Worm (Caenorhabditis elegans) whole organism, L2 larva: ENCODE measurements around the gene H41C03.3.

Experiments used
- C34F6.9 ChIP-seq: fragments of 150-350 bp; optimal IDR thresholded peaks from 2 replicates; lab custom pipeline; 2014; ENCODE audit warnings: missing biosample characterization, missing genetic modification characterization
- F13H6.1 ChIP-seq: sonication (generic microtip); optimal IDR thresholded peaks from 2 replicates; lab custom pipeline; 2016; ENCODE audit warnings: missing genetic modification characterization, missing compliant biosample characterization
- aly-2 ChIP-seq: fragments of 150-350 bp; optimal IDR thresholded peaks from 2 replicates; lab custom pipeline; 2014; ENCODE audit warnings: missing biosample characterization, missing genetic modification characterization
- ama-1 ChIP-seq: fragments of 150-350 bp; optimal IDR thresholded peaks from 2 replicates; lab custom pipeline; 2018; ENCODE audit warnings: inconsistent platforms
- blmp-1 ChIP-seq: sonication (generic microtip); optimal IDR thresholded peaks from 2 replicates; lab custom pipeline; 2017; ENCODE audit warnings: missing genetic modification characterization, mild to moderate bottlenecking, missing compliant biosample characterization, antibody characterized with exemption, moderate library complexity; ENCODE audit not compliant: insufficient read depth
- ceh-82 ChIP-seq: fragments of 150-350 bp; optimal IDR thresholded peaks from 2 replicates; lab custom pipeline; 2014; ENCODE audit warnings: missing biosample characterization, missing genetic modification characterization
- dmd-4 ChIP-seq: sonication (generic microtip); optimal IDR thresholded peaks from 2 replicates; lab custom pipeline; 2017; ENCODE audit warnings: missing biosample characterization, missing genetic modification characterization
- egl-27 ChIP-seq: sonication (generic microtip); optimal IDR thresholded peaks from 3 replicates; lab custom pipeline; 2017; ENCODE audit warnings: missing biosample characterization, missing genetic modification reagents, missing genetic modification characterization
- fos-1 ChIP-seq: fragments of 150-350 bp; optimal IDR thresholded peaks from 2 replicates; lab custom pipeline; 2014; ENCODE audit warnings: missing biosample characterization, missing genetic modification characterization
- gmeb-1 ChIP-seq: fragments of 150-350 bp; optimal IDR thresholded peaks from 2 replicates; lab custom pipeline; 2014; ENCODE audit warnings: missing biosample characterization, missing genetic modification characterization
- lin-11 ChIP-seq: fragments of 150-350 bp; sonication (generic microtip); optimal IDR thresholded peaks from 2 replicates; lab custom pipeline; 2014; ENCODE audit warnings: missing biosample characterization, missing genetic modification characterization, inconsistent platforms, mixed read lengths
- lin-39 ChIP-seq: fragments of 150-350 bp; optimal IDR thresholded peaks from 2 replicates; lab custom pipeline; 2014; ENCODE audit warnings: missing biosample characterization, missing genetic modification reagents, missing genetic modification characterization
- lsy-2 ChIP-seq, 2 experiments: fragments of 150-350 bp in 1 of 2; sonication (generic microtip) in 1 of 2; optimal IDR thresholded peaks; 2 replicates each; lab custom pipeline; 2014 to 2017; ENCODE audit warnings: missing biosample characterization in 2 of 2, missing genetic modification characterization in 2 of 2
- mab-5 ChIP-seq: fragments of 150-350 bp; optimal IDR thresholded peaks from 2 replicates; lab custom pipeline; 2014; ENCODE audit warnings: missing biosample characterization, missing genetic modification characterization
- mbf-1 ChIP-seq: sonication (generic microtip); optimal IDR thresholded peaks from 2 replicates; lab custom pipeline; 2017; ENCODE audit warnings: missing biosample characterization, missing genetic modification characterization
- mdl-1 ChIP-seq, 2 experiments: fragments of 150-350 bp in 1 of 2; sonication (generic microtip) in 1 of 2; optimal IDR thresholded peaks; 2 replicates each; lab custom pipeline; 2017; ENCODE audit warnings: missing biosample characterization in 2 of 2, missing genetic modification characterization in 2 of 2
- nhr-11 ChIP-seq: fragments of 150-350 bp; optimal IDR thresholded peaks from 2 replicates; lab custom pipeline; 2014; ENCODE audit warnings: missing biosample characterization, missing genetic modification characterization
- nhr-129 ChIP-seq: fragments of 150-350 bp; optimal IDR thresholded peaks from 2 replicates; lab custom pipeline; 2014; ENCODE audit warnings: missing biosample characterization, missing genetic modification characterization
- nhr-21 ChIP-seq: fragments of 150-350 bp; optimal IDR thresholded peaks from 2 replicates; lab custom pipeline; 2014; ENCODE audit warnings: missing biosample characterization, missing genetic modification characterization
- nhr-23 ChIP-seq: fragments of 150-350 bp; optimal IDR thresholded peaks from 2 replicates; lab custom pipeline; 2014; ENCODE audit warnings: missing biosample characterization, missing genetic modification reagents, missing genetic modification characterization
- nhr-25 ChIP-seq: fragments of 150-350 bp; sonication (generic microtip); optimal IDR thresholded peaks from 3 replicates; lab custom pipeline; 2014; ENCODE audit warnings: missing biosample characterization, missing genetic modification characterization
- nhr-6 ChIP-seq: fragments of 150-350 bp; optimal IDR thresholded peaks from 2 replicates; lab custom pipeline; 2014; ENCODE audit warnings: missing biosample characterization, missing genetic modification characterization
- peb-1 ChIP-seq: fragments of 150-350 bp; optimal IDR thresholded peaks from 2 replicates; lab custom pipeline; 2014; ENCODE audit warnings: missing biosample characterization, missing genetic modification characterization
- sma-3 ChIP-seq: sonication (generic microtip); optimal IDR thresholded peaks from 2 replicates; lab custom pipeline; 2016; ENCODE audit warnings: missing genetic modification reagents, missing genetic modification characterization, missing compliant biosample characterization
- snpc-4 ChIP-seq: fragments of 150-350 bp; optimal IDR thresholded peaks from 2 replicates; lab custom pipeline; 2014; ENCODE audit warnings: missing biosample characterization, missing genetic modification characterization
- unc-39 ChIP-seq: fragments of 150-350 bp; optimal IDR thresholded peaks from 2 replicates; lab custom pipeline; 2014; ENCODE audit warnings: missing biosample characterization, missing genetic modification characterization
- unc-55 ChIP-seq: fragments of 150-350 bp; sonication (generic microtip); optimal IDR thresholded peaks from 3 replicates; lab custom pipeline; 2014; ENCODE audit warnings: missing biosample characterization, missing genetic modification reagents, missing genetic modification characterization
- unc-62 ChIP-seq: fragments of 150-350 bp; optimal IDR thresholded peaks from 2 replicates; lab custom pipeline; 2014; ENCODE audit warnings: missing biosample characterization, missing genetic modification reagents, missing genetic modification characterization
- zag-1 ChIP-seq: fragments of 150-350 bp; optimal IDR thresholded peaks from 2 replicates; lab custom pipeline; 2014; ENCODE audit warnings: missing biosample characterization, missing genetic modification characterization
- ztf-1 ChIP-seq: fragments of 200-800 bp; sonication (Bioruptor generic); conservative IDR thresholded peaks from 2 replicates; pipeline ENCODE4 v1.3.6; 2022; ENCODE audit warnings: missing genetic modification characterization, missing compliant biosample characterization
- ztf-11 ChIP-seq: sonication (generic microtip); optimal IDR thresholded peaks from 2 replicates; lab custom pipeline; 2017; ENCODE audit warnings: missing biosample characterization, missing genetic modification characterization
- ztf-4 ChIP-seq: fragments of 150-350 bp; optimal IDR thresholded peaks from 2 replicates; lab custom pipeline; 2014; ENCODE audit warnings: missing biosample characterization, missing genetic modification characterization

The H41C03.3 gene

DNA sequence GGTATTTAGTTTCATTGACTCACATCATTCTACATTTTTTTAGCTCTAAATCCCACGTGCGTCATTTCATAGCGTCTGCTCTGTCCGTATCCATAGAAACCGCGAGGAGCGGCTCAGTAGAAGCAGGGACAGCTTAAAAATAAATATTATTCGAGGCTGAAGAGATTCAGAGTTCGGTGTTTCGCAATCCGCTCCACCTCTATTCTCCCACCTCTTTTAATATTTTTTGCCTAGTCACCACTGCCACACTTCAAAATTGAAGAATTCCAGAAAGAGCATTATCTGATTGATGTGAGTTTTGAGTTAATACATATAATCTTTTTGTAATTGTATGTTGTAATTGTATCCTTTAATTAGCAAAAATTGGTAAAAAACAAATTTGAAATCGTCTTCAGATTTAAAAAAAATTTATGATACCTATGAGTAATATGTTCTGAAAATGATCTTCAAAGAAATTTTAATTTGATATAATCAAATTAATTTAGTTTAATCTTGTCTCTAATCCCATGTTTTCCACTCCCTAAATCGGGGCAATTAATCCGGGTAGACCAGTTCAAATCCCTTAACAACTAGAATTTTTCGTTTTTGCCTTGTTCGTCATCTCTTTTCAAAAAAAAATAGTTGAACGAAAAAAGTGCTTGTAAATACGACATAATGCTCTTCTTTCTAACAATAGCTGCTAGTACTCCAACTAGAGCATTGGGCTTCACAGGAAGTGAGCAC lies 44.0 kb downstream of the H41C03.3 start:
- TF ChIP-seq zag-1 (tag; lab: Kevin White, UChicago) (no peak), nhr-25 (peak; percentile 15), ztf-4 (tag; lab: Kevin White, UChicago) (no peak), snpc-4 (no peak), mab-5 (no peak), ceh-82 (tag; lab: Kevin White, UChicago) (no peak), lin-11 (no peak)

DNA sequence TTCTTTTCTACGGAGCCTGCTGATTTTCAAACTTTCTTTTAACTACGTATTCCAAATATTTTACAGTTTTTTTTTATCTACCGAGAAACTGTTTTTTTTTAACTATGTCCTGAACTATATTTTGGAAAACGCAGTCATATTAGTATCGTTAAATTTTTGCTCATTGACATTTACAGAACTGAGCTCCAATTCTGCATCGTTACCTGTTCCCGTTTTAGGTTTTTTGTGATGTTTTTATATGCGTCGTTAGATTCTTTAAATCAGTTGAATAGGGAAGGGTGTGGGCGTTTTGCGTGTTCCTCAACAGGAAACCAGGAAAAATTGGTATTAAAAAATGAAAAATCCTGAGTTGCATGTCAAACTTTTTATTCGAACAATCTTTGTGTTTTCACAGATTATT lies 47.2 kb downstream of the H41C03.3 start:
- TF ChIP-seq ceh-82 (tag; lab: Kevin White, UChicago) = no peak
- TF ChIP-seq ztf-4 (tag; lab: Kevin White, UChicago) = no peak
- no peak for TF ChIP-seq mdl-1 (tag; optimal IDR thresholded peaks at IDR 0.05; lab: Kevin White, UChicago)
- TF ChIP-seq lin-39 (tag; lab: Kevin White, UChicago) = no peak
- TF ChIP-seq fos-1 (tag; lab: Kevin White, UChicago) = no peak
- no peak for TF ChIP-seq dmd-4
- no peak for TF ChIP-seq unc-62 (GFP tag; lab: Kevin White, UChicago)
- no peak for TF ChIP-seq nhr-11 (tag; lab: Kevin White, UChicago)

DNA sequence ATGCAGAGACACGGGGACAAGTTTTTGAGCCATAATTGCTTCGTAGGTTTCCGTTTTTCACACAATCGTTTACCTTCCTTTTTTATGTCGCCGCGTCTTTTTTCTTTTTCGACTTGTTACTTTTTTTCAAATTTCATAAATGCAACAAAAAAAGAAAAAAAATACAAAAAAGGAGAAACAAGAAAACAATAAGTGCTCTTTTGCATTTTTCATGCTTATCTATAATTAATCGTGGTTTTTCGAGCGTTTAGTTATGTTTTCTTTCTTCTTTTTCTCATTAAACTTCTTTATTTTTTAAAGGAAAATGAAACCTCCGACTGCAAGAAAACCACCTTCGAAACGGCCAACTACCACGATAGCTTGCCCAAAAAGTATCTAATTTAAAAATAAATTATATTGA lies 50.3 kb downstream of the H41C03.3 start, which contains the start of gene F59G1.4:
Gene F59G1.4, plus strand, starts transcription at position 301 of the 400 bp plus-strand sequence.
- TF ChIP-seq F13H6.1 = no peak
- no peak for TF ChIP-seq snpc-4
- no peak for TF ChIP-seq blmp-1 (tag; lab: Kevin White, UChicago)
- no peak for TF ChIP-seq mbf-1
- TF ChIP-seq unc-62 (GFP tag; lab: Kevin White, UChicago) = no peak
- TF ChIP-seq ztf-11 (tag; lab: Kevin White, UChicago) = no peak
- TF ChIP-seq nhr-21 (tag; lab: Kevin White, UChicago) = no peak
- no peak for TF ChIP-seq fos-1 (tag; lab: Kevin White, UChicago)
- TF ChIP-seq C34F6.9 (tag; lab: Kevin White, UChicago) = no peak
- TF ChIP-seq ama-1 = no peak
- TF ChIP-seq lsy-2 (tag; optimal IDR thresholded peaks at IDR 0.05; lab: Kevin White, UChicago) = no peak
- TF ChIP-seq peb-1 (tag; lab: Kevin White, UChicago) = no peak
- TF ChIP-seq nhr-6 (tag; lab: Kevin White, UChicago) = no peak
- no peak for TF ChIP-seq ceh-82 (tag; lab: Kevin White, UChicago)
- no peak for TF ChIP-seq egl-27
- no peak for TF ChIP-seq sma-3 (GFP tag; lab: Kevin White, UChicago)
- no peak for TF ChIP-seq nhr-23
- TF ChIP-seq unc-55 = no peak
- no peak for TF ChIP-seq zag-1 (tag; lab: Kevin White, UChicago)
- TF ChIP-seq, all 48 proteins: peak for 0

DNA sequence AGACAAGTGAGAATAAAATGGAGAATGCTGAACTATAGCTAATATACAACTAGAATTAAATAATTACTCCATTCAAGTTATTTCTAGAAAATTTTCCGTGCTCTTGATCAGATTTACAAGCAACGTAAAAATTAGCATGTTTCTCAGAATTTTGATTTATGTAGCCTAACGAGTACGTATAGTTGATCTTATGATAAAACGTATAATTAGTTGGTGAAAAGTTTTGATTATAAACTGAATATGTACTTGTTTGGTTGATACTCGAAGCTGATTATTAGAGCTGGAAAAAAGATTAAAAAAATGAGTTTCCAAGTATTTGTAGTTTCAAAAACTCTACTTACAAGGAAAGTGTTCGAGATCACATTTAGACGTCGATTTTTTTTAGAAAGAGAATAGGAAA lies 50.9 kb downstream of the H41C03.3 start:
- no peak for TF ChIP-seq ztf-1 (GFP tag; lab: Robert Waterston, UW)
- TF ChIP-seq nhr-21 (tag; lab: Kevin White, UChicago) = peak; percentile 23
- no peak for TF ChIP-seq lin-11
- TF ChIP-seq gmeb-1 (tag; lab: Kevin White, UChicago) = no peak
- no peak for TF ChIP-seq unc-39
- TF ChIP-seq mab-5 = no peak
- no peak for TF ChIP-seq nhr-129
- no peak for TF ChIP-seq aly-2 (tag; lab: Kevin White, UChicago)

DNA sequence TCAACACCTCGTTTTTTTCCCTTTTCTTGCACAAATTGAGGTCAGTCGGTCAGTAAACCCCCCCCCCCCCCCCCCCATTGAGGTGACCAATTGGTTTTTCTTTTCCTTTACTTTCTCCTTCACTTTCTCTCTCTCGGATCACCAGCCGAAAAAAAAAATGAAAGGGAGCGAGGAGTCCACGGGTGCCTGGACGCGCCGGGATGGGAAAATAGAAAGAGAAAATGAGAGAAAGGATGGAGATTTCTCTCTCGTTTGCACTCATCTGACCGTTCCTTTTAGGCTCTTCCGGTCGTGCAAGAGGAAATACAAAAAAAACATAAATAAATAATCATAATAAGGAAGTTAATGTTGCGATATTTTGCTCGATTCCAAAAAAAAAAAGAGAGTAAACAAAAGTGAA lies 53.5 kb downstream of the H41C03.3 start:
- TF ChIP-seq lsy-2 (tag; optimal IDR thresholded peaks at IDR 0.05; lab: Kevin White, UChicago) (peak in 1 of 2 experiments; percentile 6), F13H6.1 (peak; percentile 19), ceh-82 (tag; lab: Kevin White, UChicago) (no peak), blmp-1 (tag; lab: Kevin White, UChicago) (peak; percentile 96), mab-5 (no peak), egl-27 (peak; percentile 26)
- TF ChIP-seq, all 48 proteins: peak for 4
